Worm (Caenorhabditis elegans): ENCODE results near the gene B0294.1.

ce11 chrX:1847685-1848084, 49.5 kb downstream of the B0294.1 start:
- TF ChIP-seq unc-62 (GFP tag; optimal IDR thresholded peaks at IDR 0.05) (no peak), nhr-11 (tag; optimal IDR thresholded peaks at IDR 0.05) (no peak), ztf-4 (tag; optimal IDR thresholded peaks at IDR 0.05) (no peak), unc-39 (tag; optimal IDR thresholded peaks at IDR 0.05) (no peak), nhr-12 (tag; optimal IDR thresholded peaks at IDR 0.05) (no peak), sem-4 (tag; optimal IDR thresholded peaks at IDR 0.05) (no peak), sma-3 (GFP tag; optimal IDR thresholded peaks at IDR 0.05) (no peak), lin-13 (GFP tag; optimal IDR thresholded peaks at IDR 0.05) (no peak), ztf-1 (GFP tag; conservative IDR thresholded peaks at IDR 0.05) (no peak)
